Fruit fly (Drosophila melanogaster) whole organism, embryonic: ENCODE measurements around the gene CG33946.

ENCODE experiments used
- Atf3 ChIP-seq: fragments of 200-800 bp; sonication (Bioruptor generic); optimal IDR thresholded peaks from 3 replicates; lab custom pipeline; 2016; ENCODE audit warnings: missing biosample characterization, missing genetic modification characterization
- B-H1 ChIP-seq: fragments of 200-800 bp; sonication (Bioruptor generic); IDR thresholded peaks from 3 replicates; pipeline ENCODE4 v1.3.6; 2022; ENCODE audit warnings: missing biosample characterization, missing genetic modification characterization
- Blimp-1 ChIP-seq: fragments of 200-800 bp; sonication (Bioruptor generic); optimal IDR thresholded peaks from 3 replicates; lab custom pipeline; 2018; ENCODE audit warnings: missing biosample characterization, missing genetic modification characterization, mild to moderate bottlenecking, moderate library complexity, missing genetic modification reagents
- CG10147 ChIP-seq: fragments of 200-800 bp; sonication (Bioruptor generic); optimal IDR thresholded peaks from 2 replicates; lab custom pipeline; 2019; ENCODE audit warnings: missing biosample characterization, mild to moderate bottlenecking, missing genetic modification characterization, moderate library complexity
- CG11247 ChIP-seq: fragments of 200-800 bp; sonication (Bioruptor generic); IDR thresholded peaks from 2 replicates; pipeline ENCODE4 v1.3.6; 2022; ENCODE audit warnings: missing biosample characterization, missing genetic modification characterization
- CG15601 ChIP-seq: fragments of 200-800 bp; sonication (Bioruptor generic); optimal IDR thresholded peaks from 3 replicates; lab custom pipeline; 2019; ENCODE audit warnings: missing biosample characterization, mild to moderate bottlenecking, missing genetic modification characterization, moderate library complexity
- CG1602 ChIP-seq: fragments of 200-800 bp; sonication (Bioruptor generic); optimal IDR thresholded peaks from 3 replicates; lab custom pipeline; 2016; ENCODE audit warnings: missing biosample characterization, missing genetic modification characterization
- CG17359 ChIP-seq: fragments of 200-800 bp; sonication (Bioruptor generic); optimal IDR thresholded peaks from 3 replicates; lab custom pipeline; 2018; ENCODE audit warnings: missing biosample characterization, mild to moderate bottlenecking, missing genetic modification characterization, moderate library complexity
- CG2199 ChIP-seq: fragments of 200-800 bp; sonication (Bioruptor generic); IDR thresholded peaks from 3 replicates; pipeline ENCODE4 v1.3.6; 2022; ENCODE audit warnings: missing biosample characterization, missing genetic modification characterization
- CG2712 ChIP-seq: fragments of 200-800 bp; optimal IDR thresholded peaks from 3 replicates; lab custom pipeline; 2019; ENCODE audit warnings: missing biosample characterization, mild to moderate bottlenecking, missing genetic modification characterization, moderate library complexity
- CG30431 ChIP-seq: fragments of 200-800 bp; sonication (Bioruptor generic); optimal IDR thresholded peaks from 2 replicates; lab custom pipeline; 2017; ENCODE audit warnings: missing biosample characterization, missing genetic modification characterization
- CG33557 ChIP-seq: fragments of 200-800 bp; sonication (Bioruptor generic); optimal IDR thresholded peaks from 2 replicates; lab custom pipeline; 2019; ENCODE audit warnings: missing biosample characterization, mild to moderate bottlenecking, missing genetic modification characterization, moderate library complexity
- CG3407 ChIP-seq: fragments of 200-800 bp; sonication (Bioruptor generic); optimal IDR thresholded peaks from 2 replicates; lab custom pipeline; 2018; ENCODE audit warnings: missing biosample characterization, mild to moderate bottlenecking, missing genetic modification characterization
- CG34376 ChIP-seq: fragments of 200-800 bp; sonication (Bioruptor generic); optimal IDR thresholded peaks from 2 replicates; lab custom pipeline; 2018; ENCODE audit warnings: missing biosample characterization, mild to moderate bottlenecking, missing genetic modification characterization
- CG3838 ChIP-seq: fragments of 200-800 bp; sonication (Bioruptor generic); optimal IDR thresholded peaks from 3 replicates; lab custom pipeline; 2016; ENCODE audit warnings: missing biosample characterization, missing genetic modification characterization
- CG6175 ChIP-seq: fragments of 200-800 bp; sonication (Bioruptor generic); IDR thresholded peaks from 3 replicates; pipeline ENCODE4 v1.3.6; 2022; ENCODE audit warnings: missing biosample characterization, missing genetic modification characterization
- CG6813 ChIP-seq: fragments of 200-800 bp; sonication (Bioruptor generic); optimal IDR thresholded peaks from 2 replicates; lab custom pipeline; 2017; ENCODE audit warnings: missing biosample characterization, missing genetic modification characterization, mild to moderate bottlenecking, moderate library complexity, missing genetic modification reagents
- CG7928 ChIP-seq: fragments of 200-800 bp; sonication (Bioruptor generic); optimal IDR thresholded peaks from 2 replicates; lab custom pipeline; 2017; ENCODE audit warnings: missing biosample characterization, mild to moderate bottlenecking, missing genetic modification characterization
- CG8359 ChIP-seq: fragments of 200-800 bp; sonication (Bioruptor generic); optimal IDR thresholded peaks from 2 replicates; lab custom pipeline; 2017; ENCODE audit warnings: missing biosample characterization, mild to moderate bottlenecking, missing genetic modification characterization, borderline replicate concordance
- CG9817 ChIP-seq: fragments of 200-800 bp; sonication (Bioruptor generic); optimal IDR thresholded peaks from 2 replicates; lab custom pipeline; 2018; ENCODE audit warnings: missing biosample characterization, mild to moderate bottlenecking, missing genetic modification characterization, moderate library complexity
- CkIIα-i1 ChIP-seq: fragments of 200-800 bp; sonication (Bioruptor generic); IDR thresholded peaks from 2 replicates; pipeline ENCODE4 v1.3.6; 2022; ENCODE audit warnings: missing biosample characterization, missing genetic modification characterization
- CoRest ChIP-seq: fragments of 200-800 bp; sonication (Bioruptor generic); optimal IDR thresholded peaks from 3 replicates; lab custom pipeline; 2018; ENCODE audit warnings: missing biosample characterization, mild to moderate bottlenecking, missing genetic modification characterization, moderate library complexity
- CrebB ChIP-seq: fragments of 200-800 bp; sonication (Bioruptor generic); optimal IDR thresholded peaks from 3 replicates; lab custom pipeline; 2018; ENCODE audit warnings: missing biosample characterization, mild to moderate bottlenecking, missing genetic modification characterization
- Eip74EF ChIP-seq, 2 experiments: fragments of 200-800 bp in 1 of 2; fragments of >200 bp in 1 of 2; sonication (Bioruptor generic) in 1 of 2; optimal IDR thresholded peaks; 2 replicates each; lab custom pipeline; 2017 to 2019; ENCODE audit warnings: missing biosample characterization in 2 of 2, missing genetic modification characterization in 2 of 2, mild to moderate bottlenecking in 1 of 2, moderate library complexity in 1 of 2
- HLH3B ChIP-seq: fragments of 200-800 bp; sonication (Bioruptor generic); IDR thresholded peaks from 2 replicates; pipeline ENCODE4 v1.3.6; 2022; ENCODE audit warnings: missing biosample characterization, missing genetic modification characterization
- HmgD ChIP-seq: fragments of 200-800 bp; sonication (Bioruptor generic); optimal IDR thresholded peaks from 3 replicates; lab custom pipeline; 2016; ENCODE audit warnings: missing biosample characterization, missing genetic modification characterization
- Hr3 ChIP-seq: fragments of 200-800 bp; sonication (Bioruptor generic); optimal IDR thresholded peaks from 3 replicates; lab custom pipeline; 2016; ENCODE audit warnings: missing biosample characterization, missing genetic modification characterization
- Myb ChIP-seq: fragments of 200-800 bp; sonication (Bioruptor generic); optimal IDR thresholded peaks from 2 replicates; lab custom pipeline; 2016; ENCODE audit warnings: missing biosample characterization, missing genetic modification characterization
- Pdp1 ChIP-seq, 2 experiments: fragments of 200-800 bp; sonication (Bioruptor generic); optimal IDR thresholded peaks; 3 replicates each; lab custom pipeline; 2016; ENCODE audit warnings: missing biosample characterization in 2 of 2, missing genetic modification characterization in 2 of 2, mild to moderate bottlenecking in 1 of 2, moderate library complexity in 1 of 2
- Sry-β ChIP-seq: fragments of 200-800 bp; sonication (Bioruptor generic); optimal IDR thresholded peaks from 2 replicates; lab custom pipeline; 2018; ENCODE audit warnings: missing biosample characterization, mild to moderate bottlenecking, missing genetic modification characterization, moderate library complexity
- Stat92E ChIP-seq, 3 experiments: fragments of >200 bp in 2 of 3; fragments of 200-800 bp in 1 of 3; sonication (Bioruptor generic) in 1 of 3; optimal IDR thresholded peaks; 2 replicates each; lab custom pipeline; 2017 to 2019; ENCODE audit warnings: missing biosample characterization in 3 of 3, missing genetic modification characterization in 3 of 3, mild to moderate bottlenecking in 1 of 3, moderate library complexity in 1 of 3
- Taf1 ChIP-seq: fragments of 200-800 bp; sonication (Bioruptor generic); IDR thresholded peaks from 2 replicates; pipeline ENCODE4 v1.3.6; 2022; ENCODE audit warnings: missing biosample characterization, missing genetic modification characterization
- Usf ChIP-seq: fragments of 200-800 bp; sonication (Bioruptor generic); optimal IDR thresholded peaks from 2 replicates; lab custom pipeline; 2017; ENCODE audit warnings: missing genotype, missing biosample characterization, missing genetic modification characterization
- ara ChIP-seq: fragments of 200-800 bp; sonication (Bioruptor generic); IDR thresholded peaks from 2 replicates; pipeline ENCODE4 v1.3.6; 2022; ENCODE audit warnings: missing biosample characterization, missing genetic modification characterization
- chn ChIP-seq: fragments of 200-800 bp; sonication (Bioruptor generic); optimal IDR thresholded peaks from 2 replicates; lab custom pipeline; 2016; ENCODE audit warnings: missing biosample characterization, missing genetic modification characterization
- cwo ChIP-seq: fragments of 200-800 bp; sonication (Bioruptor generic); optimal IDR thresholded peaks from 3 replicates; lab custom pipeline; 2017; ENCODE audit warnings: missing biosample characterization, missing genetic modification characterization, mild to moderate bottlenecking, moderate library complexity, missing genetic modification reagents
- en ChIP-seq: fragments of 200-800 bp; sonication (Bioruptor generic); optimal IDR thresholded peaks from 2 replicates; lab custom pipeline; 2016; ENCODE audit warnings: missing biosample characterization, missing genetic modification characterization
- esg ChIP-seq: fragments of 200-800 bp; sonication (Bioruptor generic); conservative IDR thresholded peaks from 2 replicates; pipeline ENCODE4 v1.3.6; 2022; ENCODE audit warnings: missing biosample characterization, missing genetic modification characterization
- exex ChIP-seq: fragments of 200-800 bp; sonication (Bioruptor generic); optimal IDR thresholded peaks from 4 replicates; lab custom pipeline; 2018; ENCODE audit warnings: missing biosample characterization, mild to moderate bottlenecking, missing genetic modification characterization, moderate library complexity
- fd102C ChIP-seq: fragments of 200-800 bp; sonication (Bioruptor generic); optimal IDR thresholded peaks from 2 replicates; lab custom pipeline; 2018; ENCODE audit warnings: missing biosample characterization, mild to moderate bottlenecking, missing genetic modification characterization, moderate library complexity
- gt ChIP-seq: fragments of 200-800 bp; sonication (Bioruptor generic); IDR thresholded peaks from 2 replicates; pipeline ENCODE4 v1.3.6; 2022; ENCODE audit warnings: missing biosample characterization, missing genetic modification characterization
- insv ChIP-seq, 2 experiments: fragments of 200-800 bp; sonication (Bioruptor generic); optimal IDR thresholded peaks; 3 replicates each; lab custom pipeline; 2016 to 2018; ENCODE audit warnings: missing biosample characterization in 2 of 2, missing genetic modification characterization in 2 of 2
- mirr ChIP-seq: fragments of 200-800 bp; sonication (Bioruptor generic); optimal IDR thresholded peaks from 3 replicates; lab custom pipeline; 2018; ENCODE audit warnings: missing biosample characterization, mild to moderate bottlenecking, missing genetic modification characterization
- nau ChIP-seq: fragments of 200-800 bp; sonication (Bioruptor generic); optimal IDR thresholded peaks from 3 replicates; lab custom pipeline; 2017; ENCODE audit warnings: missing biosample characterization, mild to moderate bottlenecking, missing genetic modification characterization, missing genetic modification reagents
- ranshi ChIP-seq: fragments of 200-800 bp; sonication (Bioruptor generic); IDR thresholded peaks from 2 replicates; pipeline ENCODE4 v1.3.6; 2022; ENCODE audit warnings: missing biosample characterization, missing genetic modification characterization
- sens ChIP-seq: fragments of 200-800 bp; sonication (Bioruptor generic); peaks from one replicate; lab custom pipeline; 2016; ENCODE audit warnings: missing biosample characterization, missing genetic modification characterization
- sisA ChIP-seq: fragments of 200-800 bp; sonication (Bioruptor generic); IDR thresholded peaks from 2 replicates; pipeline ENCODE4 v1.3.6; 2022; ENCODE audit warnings: missing biosample characterization, missing genetic modification characterization
- zfh2 ChIP-seq: fragments of 200-800 bp; sonication (Bioruptor generic); optimal IDR thresholded peaks from 2 replicates; lab custom pipeline; 2016; ENCODE audit warnings: missing biosample characterization, missing genetic modification characterization

Gene CG33946

dm6 chr3L:6256408-6257188 lies 36.2 kb downstream of the CG33946 start, which contains the start of gene Best2 (continued):
- TF ChIP-seq CrebB (peak; percentile 50), zfh2 (peak; percentile 72), Hr3 (GFP tag; lab: Kevin White, UChicago) (peak; percentile 82), Atf3 (GFP tag; lab: Kevin White, UChicago) (peak; percentile 34), Sry-β (no peak), gt (GFP tag; lab: Robert Waterston, UW) (peak; percentile 76), Stat92E (GFP tag; optimal IDR thresholded peaks at IDR 0.05; lab: Kevin White, UChicago) (peak in 1 of 3 experiments; percentile 7), Myb (GFP tag; lab: Kevin White, UChicago) (peak; percentile 37), Pdp1 (GFP tag; optimal IDR thresholded peaks at IDR 0.05; lab: Kevin White, UChicago) (peak; percentile 70 to 73), CG9817 (tag; lab: Kevin White, UChicago) (peak; percentile 85), chn (GFP tag; lab: Kevin White, UChicago) (peak; percentile 69), CG7928 (peak; percentile 50), Taf1 (GFP tag; lab: Robert Waterston, UW) (peak; percentile 89), ranshi (peak; percentile 90), CG3838 (GFP tag; lab: Kevin White, UChicago) (peak; percentile 51), ara (GFP tag; lab: Robert Waterston, UW) (peak; percentile 80), B-H1 (GFP tag; lab: Robert Waterston, UW) (peak; percentile 90), sens (peak; percentile 96), mirr (GFP tag; lab: Kevin White, UChicago) (peak; percentile 2), CG2199 (GFP tag; lab: Robert Waterston, UW) (no peak), CG17359 (tag; lab: Kevin White, UChicago) (peak; percentile 81), CG6813 (GFP tag; lab: Kevin White, UChicago) (peak; percentile 65), en (GFP tag; lab: Kevin White, UChicago) (peak; percentile 23), CG8359 (GFP tag; lab: Kevin White, UChicago) (peak; percentile 47), CG33557 (peak; percentile 82), esg (GFP tag; lab: Robert Waterston, UW) (peak; percentile 90), insv (GFP tag; optimal IDR thresholded peaks at IDR 0.05; lab: Kevin White, UChicago) (peak in 1 of 2 experiments; percentile 35), CG34376 (GFP tag; lab: Kevin White, UChicago) (peak; percentile 81), cwo (peak; percentile 80), HmgD (GFP tag; lab: Kevin White, UChicago) (no peak), CG10147 (GFP tag; lab: Kevin White, UChicago) (peak; percentile 74), CG6175 (GFP tag; lab: Robert Waterston, UW) (peak; percentile 74), sisA (GFP tag; lab: Robert Waterston, UW) (peak; percentile 93), nau (GFP tag; lab: Kevin White, UChicago) (peak; percentile 78), Usf (GFP tag; lab: Kevin White, UChicago) (peak; percentile 75), Eip74EF (GFP tag; optimal IDR thresholded peaks at IDR 0.05; lab: Kevin White, UChicago) (peak in 1 of 2 experiments; percentile 81), CG15601 (tag; lab: Kevin White, UChicago) (peak; percentile 83), CG11247 (GFP tag; lab: Robert Waterston, UW) (peak; percentile 83), CkIIα-i1 (no peak; the same call in 1 of the 2 replicates), CG1602 (GFP tag; lab: Kevin White, UChicago) (peak; percentile 77), CG3407 (GFP tag; lab: Kevin White, UChicago) (peak; percentile 64), exex (tag; lab: Kevin White, UChicago) (peak; percentile 43), CoRest (tag; lab: Kevin White, UChicago) (peak; percentile 94), HLH3B (GFP tag; lab: Robert Waterston, UW) (peak; percentile 91), fd102C (no peak), CG30431 (peak; percentile 54), CG2712 (tag; lab: Kevin White, UChicago) (peak; percentile 92), Blimp-1 (peak; percentile 83)
